Fruit fly (Drosophila melanogaster): ENCODE data around the gene Eogt.
A peak's percentile ranks its signal among the peaks of the same experiment; 100 is the strongest.

The Eogt gene

DNA sequence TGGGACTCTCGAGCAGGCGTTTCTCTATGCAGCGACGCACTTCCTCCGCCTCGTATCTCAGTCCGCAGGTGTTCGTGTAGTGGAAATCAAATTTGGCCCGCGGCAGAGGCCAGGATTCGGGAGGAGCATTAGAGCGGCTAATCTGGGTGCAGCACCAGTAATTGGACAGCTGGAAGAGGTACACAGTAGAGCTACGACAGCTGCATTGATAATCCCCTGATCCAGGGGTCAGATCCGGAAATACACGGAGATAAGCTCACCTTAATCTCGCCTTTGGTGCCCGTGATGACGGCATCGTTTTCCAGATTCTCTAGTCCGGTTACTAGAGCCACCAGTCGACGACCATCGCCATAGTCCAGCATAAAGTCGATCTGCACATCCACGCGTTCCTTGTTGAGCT is 10.5 kb upstream of the Eogt start:
- no peak for TF ChIP-seq Hnf4 (GFP tag; optimal IDR thresholded peaks at IDR 0.05)

- TF ChIP-seq GATAd (GFP tag; optimal IDR thresholded peaks at IDR 0.05) (no peak), h (GFP tag; optimal IDR thresholded peaks at IDR 0.05) (no peak)
Observed at dm6 chr2L:2371406-2372111, 9.3 kb upstream of the Eogt start, which contains the start of gene CG3597. Gene CG3597 (minus strand): TSS chr2L:2371524.

DNA sequence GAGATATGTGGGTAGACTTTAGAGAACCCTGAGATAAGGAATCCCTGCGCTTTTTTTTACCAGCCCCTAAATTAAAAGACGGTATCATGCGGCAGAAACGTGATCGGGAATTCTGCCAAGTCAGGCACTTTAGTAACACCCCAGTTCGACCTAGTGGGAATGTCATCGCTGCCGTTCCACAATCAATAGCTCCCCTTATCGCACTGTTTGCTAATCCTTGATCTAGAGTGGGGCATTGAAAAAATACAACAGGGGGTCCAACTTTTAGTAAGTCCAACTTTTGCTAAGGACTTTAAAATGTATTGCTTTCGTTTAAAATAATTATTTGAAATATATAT is 8.8 kb upstream of the Eogt start:
- TF ChIP-seq tai (GFP tag; optimal IDR thresholded peaks at IDR 0.05): no peak
- no peak for TF ChIP-seq OdsH (GFP tag; optimal IDR thresholded peaks at IDR 0.05)
- TF ChIP-seq brk (GFP tag; optimal IDR thresholded peaks at IDR 0.05): no peak
- no peak for TF ChIP-seq dl (GFP tag; optimal IDR thresholded peaks at IDR 0.05; ENCODE audit: insufficient read depth in 1 of 2, partially characterized antibody in 2 of 2)
- no peak for TF ChIP-seq sage (GFP tag; optimal IDR thresholded peaks at IDR 0.05)
- no peak for TF ChIP-seq psq (GFP tag; optimal IDR thresholded peaks at IDR 0.05)
- TF ChIP-seq CG32264 (GFP tag; optimal IDR thresholded peaks at IDR 0.05): no peak
- no peak for TF ChIP-seq Jra (GFP tag; optimal IDR thresholded peaks at IDR 0.05)
- no peak for TF ChIP-seq sv (GFP tag; optimal IDR thresholded peaks at IDR 0.05)
- no peak for TF ChIP-seq GATAd (GFP tag; optimal IDR thresholded peaks at IDR 0.05)
- no peak for TF ChIP-seq Dif (GFP tag; optimal IDR thresholded peaks at IDR 0.05; ENCODE audit: partially characterized antibody)
- no peak for TF ChIP-seq lola (GFP tag; optimal IDR thresholded peaks at IDR 0.05)
- no peak for TF ChIP-seq ey (GFP tag; optimal IDR thresholded peaks at IDR 0.05)
- no peak for TF ChIP-seq Abd-B (GFP tag; optimal IDR thresholded peaks at IDR 0.05)
- no peak for TF ChIP-seq Dfd (GFP tag; optimal IDR thresholded peaks at IDR 0.05)
- no peak for TF ChIP-seq Hr83 (GFP tag; optimal IDR thresholded peaks at IDR 0.05; ENCODE audit: poor library complexity, severe bottlenecking)
- TF ChIP-seq br (GFP tag; optimal IDR thresholded peaks at IDR 0.05): no peak

- TF ChIP-seq Abd-B (GFP tag; optimal IDR thresholded peaks at IDR 0.05) (no peak), Hr78 (GFP tag; optimal IDR thresholded peaks at IDR 0.05) (no peak), dl (GFP tag; optimal IDR thresholded peaks at IDR 0.05; ENCODE audit: insufficient read depth in 1 of 2, partially characterized antibody in 2 of 2) (no peak), Myc (optimal IDR thresholded peaks at IDR 0.05) (peak; percentile 14), foxo (GFP tag; optimal IDR thresholded peaks at IDR 0.05) (peak; percentile 42 to 95), br (GFP tag; optimal IDR thresholded peaks at IDR 0.05) (peak; percentile 93), dmrt93B (GFP tag; optimal IDR thresholded peaks at IDR 0.05) (peak; percentile 34), CG32264 (GFP tag; optimal IDR thresholded peaks at IDR 0.05) (peak; percentile 51), Dif (GFP tag; optimal IDR thresholded peaks at IDR 0.05; ENCODE audit: partially characterized antibody) (no peak), h (GFP tag; optimal IDR thresholded peaks at IDR 0.05) (peak; percentile 91), rgr (GFP tag; optimal IDR thresholded peaks at IDR 0.05) (peak; percentile 90), brk (GFP tag; optimal IDR thresholded peaks at IDR 0.05) (peak; percentile 59), jim (GFP tag; optimal IDR thresholded peaks at IDR 0.05) (peak; percentile 77), fru (GFP tag; optimal IDR thresholded peaks at IDR 0.05) (peak; percentile 84), dsf (GFP tag; optimal IDR thresholded peaks at IDR 0.05; ENCODE audit: borderline replicate concordance) (peak; percentile 66), Jra (GFP tag; optimal IDR thresholded peaks at IDR 0.05) (peak; percentile 88), sage (GFP tag; optimal IDR thresholded peaks at IDR 0.05) (peak; percentile 80), Sp1 (GFP tag; optimal IDR thresholded peaks at IDR 0.05) (peak; percentile 78), Rel (GFP tag; optimal IDR thresholded peaks at IDR 0.05) (peak; percentile 37), Rel (tag; optimal IDR thresholded peaks at IDR 0.05) (peak; percentile 61), lola (GFP tag; optimal IDR thresholded peaks at IDR 0.05) (no peak), psq (GFP tag; optimal IDR thresholded peaks at IDR 0.05) (peak; percentile 71), usp (GFP tag; optimal IDR thresholded peaks at IDR 0.05) (no peak), Vsx2 (GFP tag; optimal IDR thresholded peaks at IDR 0.05; ENCODE audit: partially characterized antibody) (no peak), N (GFP tag; optimal IDR thresholded peaks at IDR 0.05) (no peak), Mio (GFP tag; optimal IDR thresholded peaks at IDR 0.05) (peak; percentile 62), HLH106 (tag; optimal IDR thresholded peaks at IDR 0.05) (peak; percentile 76), Dfd (GFP tag; optimal IDR thresholded peaks at IDR 0.05) (no peak), OdsH (GFP tag; optimal IDR thresholded peaks at IDR 0.05) (peak; percentile 86), sv (GFP tag; optimal IDR thresholded peaks at IDR 0.05) (peak; percentile 83), CG9705 (GFP tag; optimal IDR thresholded peaks at IDR 0.05) (peak; percentile 49), woc (GFP tag; optimal IDR thresholded peaks at IDR 0.05) (peak; percentile 95), pan (optimal IDR thresholded peaks at IDR 0.05) (no peak), CrebA (GFP tag; optimal IDR thresholded peaks at IDR 0.05; ENCODE audit: borderline replicate concordance) (no peak), Hnf4 (GFP tag; optimal IDR thresholded peaks at IDR 0.05) (peak; percentile 94), tai (GFP tag; optimal IDR thresholded peaks at IDR 0.05) (no peak), Hr83 (GFP tag; optimal IDR thresholded peaks at IDR 0.05; ENCODE audit: poor library complexity, severe bottlenecking) (peak; percentile 98), GATAd (GFP tag; optimal IDR thresholded peaks at IDR 0.05) (peak; percentile 40)
Observed at dm6 chr2L:2373818-2374746, 6.8 kb upstream of the Eogt start, which contains the start of the genes CG3609 and CG15390. Gene CG3609 (minus strand): TSS chr2L:2374627. Gene CG15390 (plus strand): TSS chr2L:2374713.
